Worm (Caenorhabditis elegans) whole organism, L1 larva: ENCODE results near the gene Y39G8B.2.

Source experiments
- blmp-1 ChIP-seq: fragments of 150-350 bp; optimal IDR thresholded peaks from 2 replicates; lab custom pipeline; 2014; ENCODE audit warnings: missing biosample characterization, missing genetic modification characterization
- ceh-88 ChIP-seq: fragments of 200-800 bp; sonication (Bioruptor generic); IDR thresholded peaks from 2 replicates; pipeline ENCODE4 v1.3.6; 2022; ENCODE audit warnings: missing genetic modification characterization, missing compliant biosample characterization
- pag-3 ChIP-seq: sonication (generic microtip); optimal IDR thresholded peaks from 2 replicates; lab custom pipeline; 2017; ENCODE audit warnings: missing genetic modification characterization, mild to moderate bottlenecking, missing compliant biosample characterization, antibody characterized with exemption, borderline replicate concordance; ENCODE audit not compliant: insufficient read depth
- sox-4 ChIP-seq: sonication (generic microtip); optimal IDR thresholded peaks from 2 replicates; lab custom pipeline; 2016; ENCODE audit warnings: missing genetic modification characterization, missing compliant biosample characterization
- zag-1 ChIP-seq: fragments of 150-350 bp; optimal IDR thresholded peaks from 2 replicates; lab custom pipeline; 2014; ENCODE audit warnings: missing biosample characterization, missing genetic modification characterization

The Y39G8B.2 gene

ce11 chrII:13931944-13932343 lies 44.1 kb downstream of the Y39G8B.2 start, which contains the start of gene hot-3:
hot-3 (minus strand) TSS chrII:13932044.
- TF ChIP-seq ceh-88: no peak
- TF ChIP-seq zag-1 (tag; lab: Kevin White, UChicago): no peak
- TF ChIP-seq pag-3 (tag; lab: Kevin White, UChicago): no peak

- peak; percentile 1 for TF ChIP-seq blmp-1 (tag; lab: Kevin White, UChicago)
- TF ChIP-seq sox-4: no peak
These were observed 51.1 kb downstream of the Y39G8B.2 start, which contains the start of gene mltn-5 for ce11 chrII:13924909-13925308. mltn-5 (plus strand) TSS chrII:13925209.
